Worm (Caenorhabditis elegans): ENCODE results near the gene R02D5.3.
A peak's percentile ranks its signal among the peaks of the same experiment; 100 is the strongest.

The R02D5.3 gene

ce11 chrV:14501136-14501535 lies 18.2 kb downstream of the R02D5.3 start, which contains the start of gene R02D5.24 (continued):
- TF ChIP-seq mab-9 (GFP tag; IDR thresholded peaks at IDR 0.05): no peak
- no peak for TF ChIP-seq nhr-19 (GFP tag; conservative IDR thresholded peaks at IDR 0.05)
- peak; percentile 35 for TF ChIP-seq lin-14 (GFP tag; optimal IDR thresholded peaks at IDR 0.05)
- TF ChIP-seq sup-37 (GFP tag; optimal IDR thresholded peaks at IDR 0.05): no peak
- TF ChIP-seq lin-39 (tag; optimal IDR thresholded peaks at IDR 0.05): no peak

- TF ChIP-seq ceh-90 (tag; optimal IDR thresholded peaks at IDR 0.05): no peak
- TF ChIP-seq ets-5 (GFP tag; IDR thresholded peaks at IDR 0.05): no peak
- no peak for TF ChIP-seq ceh-82 (tag; optimal IDR thresholded peaks at IDR 0.05)
- no peak for TF ChIP-seq jun-1 (tag; optimal IDR thresholded peaks at IDR 0.05)
- no peak for TF ChIP-seq tlp-1 (tag; optimal IDR thresholded peaks at IDR 0.05)
- no peak for TF ChIP-seq lin-13 (GFP tag; optimal IDR thresholded peaks at IDR 0.05)
- peak; percentile 47 for TF ChIP-seq nhr-85 (tag)
- TF ChIP-seq pqm-1 (tag; optimal IDR thresholded peaks at IDR 0.05): peak; percentile 15
- TF ChIP-seq fkh-10 (GFP tag; optimal IDR thresholded peaks at IDR 0.05): no peak
- TF ChIP-seq elt-2 (tag; optimal IDR thresholded peaks at IDR 0.05): peak; percentile 83
- no peak for TF ChIP-seq mef-2 (tag; optimal IDR thresholded peaks at IDR 0.05)
- no peak for TF ChIP-seq nhr-76 (tag; optimal IDR thresholded peaks at IDR 0.05)
- no peak for TF ChIP-seq snpc-4 (tag; optimal IDR thresholded peaks at IDR 0.05)
- no peak for TF ChIP-seq ceh-88 (GFP tag; IDR thresholded peaks at IDR 0.05)
- no peak for TF ChIP-seq unc-98 (GFP tag; IDR thresholded peaks at IDR 0.05)
- no peak for TF ChIP-seq sptf-1 (tag; optimal IDR thresholded peaks at IDR 0.05)
- TF ChIP-seq nhr-71 (tag; optimal IDR thresholded peaks at IDR 0.05): no peak
- no peak for TF ChIP-seq isw-1 (GFP tag; IDR thresholded peaks at IDR 0.05)
- TF ChIP-seq unc-62 (GFP tag; optimal IDR thresholded peaks at IDR 0.05): no peak
- peak; percentile 54 for TF ChIP-seq lin-14 (GFP tag; optimal IDR thresholded peaks at IDR 0.05)
- no peak for TF ChIP-seq skn-1 (tag; optimal IDR thresholded peaks at IDR 0.05)
- TF ChIP-seq dpl-1 (GFP tag; optimal IDR thresholded peaks at IDR 0.05): no peak
- TF ChIP-seq F16B12.6 (tag; optimal IDR thresholded peaks at IDR 0.05): no peak
- no peak for TF ChIP-seq alr-1 (tag; optimal IDR thresholded peaks at IDR 0.05; ENCODE audit: borderline replicate concordance)
- no peak for TF ChIP-seq fkh-4 (tag; optimal IDR thresholded peaks at IDR 0.05; ENCODE audit: borderline replicate concordance)
- no peak for TF ChIP-seq nhr-12 (tag; optimal IDR thresholded peaks at IDR 0.05)
- no peak for TF ChIP-seq sup-37 (GFP tag; optimal IDR thresholded peaks at IDR 0.05)
- no peak for TF ChIP-seq fkh-8 (tag; optimal IDR thresholded peaks at IDR 0.05)
- TF ChIP-seq C34B4.2 (tag; optimal IDR thresholded peaks at IDR 0.05): no peak
- no peak for TF ChIP-seq egl-13 (tag; optimal IDR thresholded peaks at IDR 0.05)
- TF ChIP-seq nhr-28 (tag; optimal IDR thresholded peaks at IDR 0.05): no peak
- TF ChIP-seq nhr-237 (tag; optimal IDR thresholded peaks at IDR 0.05): no peak
- no peak for TF ChIP-seq nhr-90 (tag; optimal IDR thresholded peaks at IDR 0.05; ENCODE audit: poor library complexity)
- no peak for TF ChIP-seq ces-1 (GFP tag; optimal IDR thresholded peaks at IDR 0.05)
- no peak for TF ChIP-seq ztf-11 (tag; optimal IDR thresholded peaks at IDR 0.05)
- TF ChIP-seq snu-23 (GFP tag; optimal IDR thresholded peaks at IDR 0.05): no peak
- no peak for TF ChIP-seq Y116A8C.19 (tag; optimal IDR thresholded peaks at IDR 0.05; ENCODE audit: borderline replicate concordance)
- TF ChIP-seq ztf-4 (tag; optimal IDR thresholded peaks at IDR 0.05): no peak
- TF ChIP-seq lsy-2 (tag; optimal IDR thresholded peaks at IDR 0.05): peak in 1 of 2 experiments; percentile 17
- no peak for TF ChIP-seq pag-3 (tag; optimal IDR thresholded peaks at IDR 0.05; ENCODE audit: borderline replicate concordance, insufficient read depth)
- peak in 1 of 2 experiments; percentile 51 for TF ChIP-seq lin-35 (GFP tag; optimal IDR thresholded peaks at IDR 0.05)
- no peak for TF ChIP-seq tbx-2 (tag; optimal IDR thresholded peaks at IDR 0.05)
- no peak for TF ChIP-seq dsc-1 (tag; optimal IDR thresholded peaks at IDR 0.05)
- no peak for TF ChIP-seq hlh-17 (GFP tag; optimal IDR thresholded peaks at IDR 0.05; ENCODE audit: borderline replicate concordance)
- no peak for TF ChIP-seq unc-86 (tag; optimal IDR thresholded peaks at IDR 0.05)
- TF ChIP-seq zip-4 (GFP tag; optimal IDR thresholded peaks at IDR 0.05): no peak
- no peak for TF ChIP-seq egl-27 (tag; optimal IDR thresholded peaks at IDR 0.05)
- TF ChIP-seq mep-1 (tag; optimal IDR thresholded peaks at IDR 0.05): no peak
Measured at ce11 chrV:14503065-14503464, 20.1 kb downstream of the R02D5.3 start.

Data from whole organism, L1 larva.